Worm (Caenorhabditis elegans) whole organism, midembryonic: Measurements from ENCODE around the gene sfxn-1.5.

Source experiments
- T22C8.4 ChIP-seq: fragments of 200-800 bp; sonication (Bioruptor generic); IDR thresholded peaks from 2 replicates; pipeline ENCODE4 v1.3.6; 2022; ENCODE audit warnings: missing genetic modification characterization, missing compliant biosample characterization
- cog-1 ChIP-seq: sonication (generic microtip); optimal IDR thresholded peaks from 2 replicates; lab custom pipeline; 2016; ENCODE audit warnings: missing genetic modification characterization, missing compliant biosample characterization
- klf-2 ChIP-seq: fragments of 200-800 bp; sonication (Bioruptor generic); conservative IDR thresholded peaks from 2 replicates; pipeline ENCODE4 v1.3.6; 2022; ENCODE audit warnings: missing genetic modification reagents, missing genetic modification characterization, missing compliant biosample characterization
- tab-1 ChIP-seq: fragments of 200-800 bp; sonication (Bioruptor generic); IDR thresholded peaks from 2 replicates; pipeline ENCODE4 v1.3.6; 2022; ENCODE audit warnings: missing genetic modification characterization, missing compliant biosample characterization
- ztf-29 ChIP-seq: fragments of 200-800 bp; sonication (Bioruptor generic); IDR thresholded peaks from 2 replicates; pipeline ENCODE4 v1.3.6; 2022; ENCODE audit warnings: missing genetic modification reagents, missing genetic modification characterization, missing compliant biosample characterization

DNA sequence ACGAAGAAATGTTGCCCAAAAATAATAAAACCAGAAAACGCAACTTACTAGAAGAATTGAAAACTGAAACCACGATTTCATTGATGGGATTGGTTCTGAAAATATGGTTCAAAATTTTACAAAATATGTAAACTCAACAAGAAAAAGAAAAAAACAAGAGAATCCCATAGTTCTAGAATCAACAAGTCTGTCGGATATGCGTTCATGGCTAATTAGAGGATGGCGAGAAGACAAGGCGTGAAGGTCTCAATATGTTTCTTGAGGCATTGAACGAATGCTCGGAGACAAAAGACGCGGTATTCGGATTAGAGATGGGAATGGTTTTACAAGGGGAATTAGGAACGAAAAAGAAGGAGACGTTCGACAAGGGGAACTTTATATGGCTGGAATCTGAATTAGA lies 10.7 kb downstream of the sfxn-1.5 start, which contains the start of gene cutl-11:
- TF ChIP-seq T22C8.4 (no peak), tab-1 (GFP tag; lab: Robert Waterston, UW) (no peak), cog-1 (tag; lab: Kevin White, UChicago) (no peak), klf-2 (GFP tag; lab: Robert Waterston, UW) (no peak), ztf-29 (GFP tag; lab: Robert Waterston, UW) (no peak)
